Worm (Caenorhabditis elegans): ENCODE measurements around the gene F59G1.8.

- TF ChIP-seq tra-4 (tag; optimal IDR thresholded peaks at IDR 0.05), result no peak
- TF ChIP-seq F13C5.2 (tag; optimal IDR thresholded peaks at IDR 0.05), result no peak
- TF ChIP-seq aly-1 (tag; optimal IDR thresholded peaks at IDR 0.05), result no peak
- no peak for TF ChIP-seq flt-1 (GFP tag; IDR thresholded peaks at IDR 0.05)
- no peak for TF ChIP-seq ceh-13 (GFP tag; optimal IDR thresholded peaks at IDR 0.05)
- TF ChIP-seq pes-1 (GFP tag; IDR thresholded peaks at IDR 0.05), result no peak
- no peak for TF ChIP-seq hmg-4 (GFP tag; optimal IDR thresholded peaks at IDR 0.05)
- no peak for TF ChIP-seq sea-1 (GFP tag; conservative IDR thresholded peaks at IDR 0.05)
- no peak for TF ChIP-seq ceh-36 (tag; optimal IDR thresholded peaks at IDR 0.05)
- TF ChIP-seq ama-1 (optimal IDR thresholded peaks at IDR 0.05), result no peak
- no peak for TF ChIP-seq hmbx-1 (tag; optimal IDR thresholded peaks at IDR 0.05)
- no peak for TF ChIP-seq ets-7 (tag; optimal IDR thresholded peaks at IDR 0.05)
- TF ChIP-seq tbx-11 (GFP tag; IDR thresholded peaks at IDR 0.05), result no peak
- no peak for TF ChIP-seq tbx-37 (GFP tag; conservative IDR thresholded peaks at IDR 0.05)
Observed at ce11 chrII:5928502-5928901, 22.1 kb downstream of the F59G1.8 start, which contains the start of gene egl-44.
